Worm (Caenorhabditis elegans): Measurements from ENCODE around the gene C39E9.12.

The C39E9.12 gene

DNA sequence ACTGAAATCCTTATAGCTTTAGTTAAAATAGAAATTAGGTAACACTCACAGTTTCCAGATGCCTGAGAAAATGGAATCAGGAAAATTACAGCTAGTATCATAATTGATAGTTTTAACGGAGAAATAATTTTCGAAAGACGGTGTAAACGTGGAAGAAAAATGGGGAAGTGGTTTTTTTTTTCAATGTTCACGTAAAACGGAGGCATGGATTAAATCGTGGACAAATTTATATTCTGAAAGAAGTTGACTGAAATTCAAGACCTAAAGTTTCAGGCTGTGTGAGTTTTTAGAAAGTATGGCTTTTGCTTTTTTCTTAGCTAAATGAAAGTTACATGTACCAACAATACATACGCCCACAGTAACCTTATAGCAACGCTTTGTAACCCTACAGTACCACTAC is 48.4 kb downstream of the C39E9.12 start, which contains the start of gene spe-43:
spe-43 (minus strand) TSS at position 101 of the 400 bp plus-strand sequence.
- TF ChIP-seq W03F9.2 (tag; optimal IDR thresholded peaks at IDR 0.05): no peak
- no peak for TF ChIP-seq him-1 (tag; optimal IDR thresholded peaks at IDR 0.05)
- TF ChIP-seq dao-5 (tag; optimal IDR thresholded peaks at IDR 0.05): no peak

All from whole organism, L4/young adult.